Fruit fly (Drosophila melanogaster): ENCODE data around the gene CG6040.

Gene CG6040

dm6 chr3R:19107058-19107457 lies 10.3 kb downstream of the CG6040 start:
- TF ChIP-seq CG32264 (GFP tag; optimal IDR thresholded peaks at IDR 0.05) (no peak), Hnf4 (GFP tag; optimal IDR thresholded peaks at IDR 0.05) (no peak), GATAd (GFP tag; optimal IDR thresholded peaks at IDR 0.05) (no peak), Jra (GFP tag; optimal IDR thresholded peaks at IDR 0.05) (no peak), psq (GFP tag; optimal IDR thresholded peaks at IDR 0.05) (no peak), Hr78 (GFP tag; optimal IDR thresholded peaks at IDR 0.05) (no peak), h (GFP tag; optimal IDR thresholded peaks at IDR 0.05) (no peak), fru (GFP tag; optimal IDR thresholded peaks at IDR 0.05) (no peak), pan (optimal IDR thresholded peaks at IDR 0.05) (no peak), foxo (GFP tag; optimal IDR thresholded peaks at IDR 0.05) (no peak), dmrt93B (GFP tag; optimal IDR thresholded peaks at IDR 0.05) (no peak), dl (GFP tag; optimal IDR thresholded peaks at IDR 0.05; ENCODE audit: insufficient read depth in 1 of 2, partially characterized antibody in 2 of 2) (no peak), brk (GFP tag; optimal IDR thresholded peaks at IDR 0.05) (no peak), br (GFP tag; optimal IDR thresholded peaks at IDR 0.05) (no peak), ey (GFP tag; optimal IDR thresholded peaks at IDR 0.05) (no peak), dsf (GFP tag; optimal IDR thresholded peaks at IDR 0.05; ENCODE audit: borderline replicate concordance) (no peak)

DNA sequence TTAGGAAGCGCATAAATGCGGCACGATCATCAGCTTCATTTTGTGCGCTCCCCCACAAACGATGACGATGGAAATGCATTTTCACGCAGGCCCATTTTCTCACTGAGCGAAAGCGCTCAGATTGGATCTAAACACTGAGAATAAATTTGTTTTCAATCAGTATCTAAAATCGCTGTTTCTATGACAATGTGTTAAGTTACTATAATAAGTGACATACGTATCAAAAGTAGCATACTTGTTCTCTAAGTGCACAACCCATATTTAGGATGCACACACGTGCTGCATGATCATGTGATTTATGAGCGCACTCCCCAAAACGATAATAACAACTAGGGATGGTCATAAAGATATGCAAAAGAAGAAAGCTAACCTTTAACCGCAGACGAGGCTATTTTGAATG lies 11.4 kb downstream of the CG6040 start:
- TF ChIP-seq jim (GFP tag; optimal IDR thresholded peaks at IDR 0.05): no peak
- TF ChIP-seq lola (GFP tag; optimal IDR thresholded peaks at IDR 0.05): no peak
- TF ChIP-seq Sp1 (GFP tag; optimal IDR thresholded peaks at IDR 0.05): no peak
- no peak for TF ChIP-seq sv (GFP tag; optimal IDR thresholded peaks at IDR 0.05)

dm6 chr3R:19111159-19111558 lies 14.4 kb downstream of the CG6040 start:
- TF ChIP-seq jim (GFP tag; optimal IDR thresholded peaks at IDR 0.05) (no peak), tai (GFP tag; optimal IDR thresholded peaks at IDR 0.05) (no peak), Myc (optimal IDR thresholded peaks at IDR 0.05) (no peak), Hr83 (GFP tag; optimal IDR thresholded peaks at IDR 0.05; ENCODE audit: poor library complexity, severe bottlenecking) (no peak), fru (GFP tag; optimal IDR thresholded peaks at IDR 0.05) (no peak), Abd-B (GFP tag; optimal IDR thresholded peaks at IDR 0.05) (no peak), brk (GFP tag; optimal IDR thresholded peaks at IDR 0.05) (no peak), CrebA (GFP tag; optimal IDR thresholded peaks at IDR 0.05; ENCODE audit: borderline replicate concordance) (no peak), dmrt93B (GFP tag; optimal IDR thresholded peaks at IDR 0.05) (no peak), pan (optimal IDR thresholded peaks at IDR 0.05) (no peak), HLH106 (tag; optimal IDR thresholded peaks at IDR 0.05) (no peak)

- TF ChIP-seq dl (GFP tag; optimal IDR thresholded peaks at IDR 0.05; ENCODE audit: insufficient read depth in 1 of 2, partially characterized antibody in 2 of 2) (no peak), dmrt93B (GFP tag; optimal IDR thresholded peaks at IDR 0.05) (no peak), h (GFP tag; optimal IDR thresholded peaks at IDR 0.05) (no peak), CG32264 (GFP tag; optimal IDR thresholded peaks at IDR 0.05) (no peak), Hr78 (GFP tag; optimal IDR thresholded peaks at IDR 0.05) (no peak), Dfd (GFP tag; optimal IDR thresholded peaks at IDR 0.05) (no peak), lola (GFP tag; optimal IDR thresholded peaks at IDR 0.05) (no peak)
Measured at dm6 chr3R:19112372-19112771, 15.6 kb downstream of the CG6040 start.

dm6 chr3R:19113836-19114235 lies 17.1 kb downstream of the CG6040 start:
- TF ChIP-seq OdsH (GFP tag; optimal IDR thresholded peaks at IDR 0.05) (peak; percentile 25), ey (GFP tag; optimal IDR thresholded peaks at IDR 0.05) (peak; percentile 48), br (GFP tag; optimal IDR thresholded peaks at IDR 0.05) (peak; percentile 57), Abd-B (GFP tag; optimal IDR thresholded peaks at IDR 0.05) (no peak), HLH106 (tag; optimal IDR thresholded peaks at IDR 0.05) (peak; percentile 13), jim (GFP tag; optimal IDR thresholded peaks at IDR 0.05) (no peak), Hnf4 (GFP tag; optimal IDR thresholded peaks at IDR 0.05) (peak; percentile 25), pan (optimal IDR thresholded peaks at IDR 0.05) (no peak), foxo (GFP tag; optimal IDR thresholded peaks at IDR 0.05) (peak in 1 of 2 experiments; percentile 48), CG9705 (GFP tag; optimal IDR thresholded peaks at IDR 0.05) (no peak), rgr (GFP tag; optimal IDR thresholded peaks at IDR 0.05) (peak; percentile 39), fru (GFP tag; optimal IDR thresholded peaks at IDR 0.05) (peak; percentile 53), woc (GFP tag; optimal IDR thresholded peaks at IDR 0.05) (peak; percentile 12), h (GFP tag; optimal IDR thresholded peaks at IDR 0.05) (peak; percentile 31)
